Fruit fly (Drosophila melanogaster): ENCODE results near the gene CG5793.
A peak's percentile ranks its signal among the peaks of the same experiment; 100 is the strongest.

The CG5793 gene

DNA sequence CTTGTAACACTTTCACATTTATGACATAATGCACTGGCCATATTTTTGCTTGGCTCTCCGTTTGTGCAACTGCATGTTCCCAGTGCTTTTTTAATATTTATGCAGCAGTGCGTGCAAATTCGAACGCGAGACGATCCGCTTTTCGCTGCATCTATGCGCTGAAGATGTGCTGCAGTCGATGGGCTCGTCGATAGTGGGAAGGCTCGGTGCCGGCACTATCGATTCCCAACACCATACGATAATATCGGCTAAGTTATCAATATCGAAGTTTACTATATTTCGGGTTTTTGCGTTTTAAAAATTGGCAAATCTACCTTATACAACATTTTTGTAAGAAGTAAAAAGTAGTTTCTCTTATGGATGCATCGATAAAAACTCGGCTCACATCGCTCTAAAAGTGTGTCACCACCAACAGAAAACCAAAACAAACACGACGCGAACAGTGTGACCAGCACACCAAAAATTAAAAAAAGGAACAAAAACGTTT is 29.7 kb upstream of the CG5793 start, which contains the start of gene RhoGAP93B:
Gene RhoGAP93B, minus strand, starts transcription at position 197 of the 487 bp plus-strand sequence.
- peak; percentile 79 for TF ChIP-seq ovo (GFP tag; optimal IDR thresholded peaks at IDR 0.05)
- TF ChIP-seq pad (GFP tag; optimal IDR thresholded peaks at IDR 0.05) = peak; percentile 75
- TF ChIP-seq Clk (GFP tag; optimal IDR thresholded peaks at IDR 0.05) = peak; percentile 91
- TF ChIP-seq CG1620 (GFP tag; optimal IDR thresholded peaks at IDR 0.05) = peak; percentile 85
- TF ChIP-seq CG7101 (tag; optimal IDR thresholded peaks at IDR 0.05) = peak; percentile 86
- TF ChIP-seq bab1 (GFP tag; optimal IDR thresholded peaks at IDR 0.05) = peak; percentile 94
- peak; percentile 82 for TF ChIP-seq CG14711 (tag; optimal IDR thresholded peaks at IDR 0.05)
- TF ChIP-seq CG33017 (tag; optimal IDR thresholded peaks at IDR 0.05) = peak; percentile 12
- TF ChIP-seq tj (GFP tag; optimal IDR thresholded peaks at IDR 0.05) = peak; percentile 81
- peak; percentile 95 for TF ChIP-seq toe (GFP tag; optimal IDR thresholded peaks at IDR 0.05)
- peak; percentile 78 for TF ChIP-seq cic (GFP tag; optimal IDR thresholded peaks at IDR 0.05)
- peak; percentile 90 for TF ChIP-seq CG7045 (GFP tag; optimal IDR thresholded peaks at IDR 0.05)
- no peak for TF ChIP-seq cnc (optimal IDR thresholded peaks at IDR 0.05)
- TF ChIP-seq kay (GFP tag; ENCODE audit: borderline replicate concordance) = no peak
- no peak for TF ChIP-seq CG5204 (GFP tag; optimal IDR thresholded peaks at IDR 0.05)
- peak; percentile 92 for TF ChIP-seq CG11617 (GFP tag; optimal IDR thresholded peaks at IDR 0.05)
- TF ChIP-seq Mnt (GFP tag; optimal IDR thresholded peaks at IDR 0.05) = peak; percentile 85
- peak; percentile 74 for TF ChIP-seq Crg-1 (GFP tag; optimal IDR thresholded peaks at IDR 0.05)
- TF ChIP-seq CG12768 (GFP tag; optimal IDR thresholded peaks at IDR 0.05) = peak; percentile 92
- TF ChIP-seq Hr96 (GFP tag; optimal IDR thresholded peaks at IDR 0.05) = no peak

DNA sequence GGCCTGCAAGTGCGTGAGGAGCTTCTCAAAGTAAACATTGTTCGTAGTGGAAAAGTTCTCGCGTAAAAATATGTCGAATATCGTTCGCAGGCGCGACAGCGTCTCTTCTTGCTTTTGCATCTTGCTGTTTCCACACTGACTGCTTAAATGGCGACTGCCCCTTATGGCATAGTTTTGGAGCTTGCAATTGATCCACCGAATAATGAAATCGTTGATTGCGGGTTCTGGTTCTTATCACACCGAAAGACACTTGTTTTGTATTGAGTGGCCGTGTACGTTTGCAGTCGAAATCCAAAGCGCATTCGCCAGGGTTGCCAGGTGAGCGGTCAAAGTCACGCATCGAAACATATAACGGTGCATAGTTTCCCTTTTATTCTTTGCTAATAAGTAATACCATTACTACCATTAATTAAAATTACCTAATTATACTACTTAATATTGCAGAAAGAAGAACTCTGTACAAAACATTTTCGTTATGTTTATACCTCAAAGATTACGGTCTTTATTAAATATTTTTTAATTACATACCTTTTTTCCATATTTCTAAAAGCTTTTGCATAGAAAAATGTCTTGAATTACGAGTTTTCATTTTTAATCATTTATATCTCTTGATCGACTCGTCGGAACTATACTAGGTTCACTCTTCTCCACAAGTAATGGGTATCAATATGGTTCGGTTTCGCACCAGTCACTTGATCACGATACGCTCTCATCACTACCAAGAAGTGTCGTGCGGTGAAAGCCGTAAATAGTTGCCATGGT is 25.7 kb upstream of the CG5793 start, which contains the start of the genes CG7044 and Tbc1d22:
Gene CG7044, minus strand, starts transcription at position 266 of the 762 bp plus-strand sequence.
Gene Tbc1d22, plus strand, starts transcription at position 747 of the 762 bp plus-strand sequence.
- TF ChIP-seq CG33017 (tag; optimal IDR thresholded peaks at IDR 0.05) (peak; percentile 28), cic (GFP tag; optimal IDR thresholded peaks at IDR 0.05) (no peak), CG7101 (tag; optimal IDR thresholded peaks at IDR 0.05) (peak; percentile 56), CG7045 (GFP tag; optimal IDR thresholded peaks at IDR 0.05) (peak; percentile 8), ovo (GFP tag; optimal IDR thresholded peaks at IDR 0.05) (peak; percentile 80), kay (GFP tag; ENCODE audit: borderline replicate concordance) (no peak), Clk (GFP tag; optimal IDR thresholded peaks at IDR 0.05) (no peak), CG14711 (tag; optimal IDR thresholded peaks at IDR 0.05) (peak; percentile 80), toe (GFP tag; optimal IDR thresholded peaks at IDR 0.05) (no peak), bab1 (GFP tag; optimal IDR thresholded peaks at IDR 0.05) (no peak), Mnt (GFP tag; optimal IDR thresholded peaks at IDR 0.05) (peak; percentile 51), CG11617 (GFP tag; optimal IDR thresholded peaks at IDR 0.05) (peak; percentile 75), CG12768 (GFP tag; optimal IDR thresholded peaks at IDR 0.05) (no peak), cnc (optimal IDR thresholded peaks at IDR 0.05) (no peak), Hr96 (GFP tag; optimal IDR thresholded peaks at IDR 0.05) (no peak), pad (GFP tag; optimal IDR thresholded peaks at IDR 0.05) (peak; percentile 42), CG5204 (GFP tag; optimal IDR thresholded peaks at IDR 0.05) (no peak), tj (GFP tag; optimal IDR thresholded peaks at IDR 0.05) (peak; percentile 39), Crg-1 (GFP tag; optimal IDR thresholded peaks at IDR 0.05) (peak; percentile 44), CG1620 (GFP tag; optimal IDR thresholded peaks at IDR 0.05) (peak; percentile 43)

DNA sequence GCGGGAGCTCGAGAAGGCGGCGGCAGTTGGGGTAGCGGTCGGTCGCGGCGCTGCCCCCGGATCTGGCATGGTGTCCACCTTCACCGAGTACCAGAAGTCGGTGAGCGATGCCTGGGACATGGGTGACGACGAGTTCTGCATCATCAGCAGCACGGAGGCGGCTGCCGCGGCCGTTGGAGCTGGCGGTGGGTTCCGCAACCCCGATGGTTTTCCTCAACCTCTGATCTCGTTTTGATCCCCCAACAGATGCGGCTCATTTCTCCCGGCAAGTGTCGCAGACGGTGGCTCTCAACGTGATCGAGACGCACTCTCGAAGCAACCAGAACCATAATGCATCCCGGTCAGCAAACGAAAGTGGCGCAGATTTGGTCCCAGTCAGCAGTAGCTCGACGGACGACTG is 24.9 kb upstream of the CG5793 start:
- TF ChIP-seq tj (GFP tag; optimal IDR thresholded peaks at IDR 0.05) (no peak), bab1 (GFP tag; optimal IDR thresholded peaks at IDR 0.05) (no peak)

DNA sequence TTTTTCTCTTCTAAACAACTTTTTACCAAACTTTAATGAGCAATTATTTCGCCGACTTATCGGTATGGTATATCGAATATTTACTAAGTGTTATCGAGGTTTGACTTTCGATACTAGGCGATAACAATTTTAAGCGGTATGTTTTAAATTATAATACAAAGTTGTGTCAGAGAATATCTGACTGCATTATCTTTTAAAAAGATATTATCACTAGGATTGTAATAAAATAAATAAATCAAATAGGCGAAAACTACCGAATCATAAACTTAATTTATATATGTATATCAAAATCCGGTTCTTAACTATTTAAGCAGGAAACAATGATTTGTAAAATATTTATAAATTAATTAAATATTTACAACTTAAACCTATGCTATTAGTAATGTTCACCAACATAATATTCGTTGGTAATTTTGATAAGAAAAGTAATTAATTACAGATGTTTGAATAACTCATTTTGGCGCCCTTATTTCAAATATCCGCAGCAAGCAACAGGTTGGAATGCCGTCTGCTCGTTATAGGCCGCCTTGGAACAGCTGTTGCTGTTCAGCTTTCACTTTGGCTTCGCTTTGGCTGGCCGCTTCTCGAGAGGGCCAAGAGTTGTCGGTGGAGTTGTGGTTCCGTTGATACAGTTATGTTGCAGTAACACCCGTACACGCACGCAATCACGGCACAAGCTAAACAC is 19.3 kb upstream of the CG5793 start, which contains the start of the genes Sec15 and rtet:
Gene Sec15, minus strand, starts transcription at position 66 of the 685 bp plus-strand sequence.
Gene rtet, plus strand, starts transcription at position 540 of the 685 bp plus-strand sequence.
- TF ChIP-seq CG7101 (tag; optimal IDR thresholded peaks at IDR 0.05) = peak; percentile 37
- peak; percentile 54 for TF ChIP-seq tj (GFP tag; optimal IDR thresholded peaks at IDR 0.05)
- TF ChIP-seq Mnt (GFP tag; optimal IDR thresholded peaks at IDR 0.05) = peak; percentile 15
- peak; percentile 51 for TF ChIP-seq CG12768 (GFP tag; optimal IDR thresholded peaks at IDR 0.05)
- TF ChIP-seq CG14711 (tag; optimal IDR thresholded peaks at IDR 0.05) = peak; percentile 40
- TF ChIP-seq pad (GFP tag; optimal IDR thresholded peaks at IDR 0.05) = peak; percentile 48
- no peak for TF ChIP-seq ovo (GFP tag; optimal IDR thresholded peaks at IDR 0.05)
- TF ChIP-seq Hr96 (GFP tag; optimal IDR thresholded peaks at IDR 0.05) = no peak
- peak; percentile 95 for TF ChIP-seq bab1 (GFP tag; optimal IDR thresholded peaks at IDR 0.05)
- no peak for TF ChIP-seq CG5204 (GFP tag; optimal IDR thresholded peaks at IDR 0.05)
- TF ChIP-seq CG11617 (GFP tag; optimal IDR thresholded peaks at IDR 0.05) = peak; percentile 81
- TF ChIP-seq toe (GFP tag; optimal IDR thresholded peaks at IDR 0.05) = no peak
- TF ChIP-seq CG7045 (GFP tag; optimal IDR thresholded peaks at IDR 0.05) = peak; percentile 64
- peak; percentile 36 for TF ChIP-seq Clk (GFP tag; optimal IDR thresholded peaks at IDR 0.05)
- peak; percentile 21 for TF ChIP-seq CG33017 (tag; optimal IDR thresholded peaks at IDR 0.05)
- TF ChIP-seq CG1620 (GFP tag; optimal IDR thresholded peaks at IDR 0.05) = peak; percentile 61
- no peak for TF ChIP-seq kay (GFP tag; ENCODE audit: borderline replicate concordance)
- TF ChIP-seq cic (GFP tag; optimal IDR thresholded peaks at IDR 0.05) = peak; percentile 29

DNA sequence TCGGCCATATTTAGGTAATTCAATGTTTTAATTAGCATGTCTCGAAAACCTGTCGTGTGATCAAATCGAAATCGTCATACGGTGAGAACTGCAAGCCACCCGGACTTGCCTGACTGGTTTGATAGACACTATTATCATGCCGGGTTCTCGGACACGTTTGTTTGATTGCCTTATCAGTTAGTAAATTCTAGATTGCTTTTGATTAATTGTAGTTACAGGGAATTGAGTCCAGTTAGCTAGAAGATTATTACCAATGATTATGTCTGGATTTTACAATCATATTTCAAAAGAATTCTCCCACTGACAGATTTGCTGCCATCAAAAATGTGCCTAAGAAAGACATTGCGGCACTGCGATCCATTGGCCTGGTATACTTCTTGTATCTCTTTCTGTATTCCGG is 17.7 kb upstream of the CG5793 start:
- TF ChIP-seq pad (GFP tag; optimal IDR thresholded peaks at IDR 0.05) = no peak
- no peak for TF ChIP-seq Crg-1 (GFP tag; optimal IDR thresholded peaks at IDR 0.05)
- no peak for TF ChIP-seq cic (GFP tag; optimal IDR thresholded peaks at IDR 0.05)
- no peak for TF ChIP-seq CG7101 (tag; optimal IDR thresholded peaks at IDR 0.05)
- TF ChIP-seq CG11617 (GFP tag; optimal IDR thresholded peaks at IDR 0.05) = no peak
- TF ChIP-seq toe (GFP tag; optimal IDR thresholded peaks at IDR 0.05) = no peak
- no peak for TF ChIP-seq Hr96 (GFP tag; optimal IDR thresholded peaks at IDR 0.05)
- no peak for TF ChIP-seq CG33017 (tag; optimal IDR thresholded peaks at IDR 0.05)
- no peak for TF ChIP-seq cnc (optimal IDR thresholded peaks at IDR 0.05)
- no peak for TF ChIP-seq CG1620 (GFP tag; optimal IDR thresholded peaks at IDR 0.05)
- TF ChIP-seq CG7045 (GFP tag; optimal IDR thresholded peaks at IDR 0.05) = no peak
- TF ChIP-seq kay (GFP tag; ENCODE audit: borderline replicate concordance) = no peak
- TF ChIP-seq tj (GFP tag; optimal IDR thresholded peaks at IDR 0.05) = no peak
- TF ChIP-seq ovo (GFP tag; optimal IDR thresholded peaks at IDR 0.05) = no peak
- no peak for TF ChIP-seq CG5204 (GFP tag; optimal IDR thresholded peaks at IDR 0.05)
- TF ChIP-seq CG14711 (tag; optimal IDR thresholded peaks at IDR 0.05) = no peak
- no peak for TF ChIP-seq Clk (GFP tag; optimal IDR thresholded peaks at IDR 0.05)
- TF ChIP-seq bab1 (GFP tag; optimal IDR thresholded peaks at IDR 0.05) = no peak
- TF ChIP-seq CG12768 (GFP tag; optimal IDR thresholded peaks at IDR 0.05) = no peak

Data from whole organism, adult.